Fruit fly (Drosophila melanogaster) whole organism, embryonic: ENCODE data around the gene dsx-c73A.

Source experiments
- Bgb ChIP-seq: fragments of 200-800 bp; sonication (Bioruptor generic); IDR thresholded peaks from 2 replicates; pipeline ENCODE4 v1.3.6; 2022; ENCODE audit warnings: missing biosample characterization, missing genetic modification characterization; ENCODE audit not compliant: partially characterized antibody
- CG10209 ChIP-seq: fragments of 200-800 bp; sonication (Bioruptor generic); optimal IDR thresholded peaks from 3 replicates; lab custom pipeline; 2017; ENCODE audit warnings: missing biosample characterization, mild to moderate bottlenecking, missing genetic modification characterization, missing genetic modification reagents
- CG15011 ChIP-seq: fragments of 200-800 bp; sonication (Bioruptor generic); optimal IDR thresholded peaks from 3 replicates; lab custom pipeline; 2018; ENCODE audit warnings: missing biosample characterization, mild to moderate bottlenecking, missing genetic modification characterization
- CG15073 ChIP-seq: fragments of 200-800 bp; sonication (Bioruptor generic); optimal IDR thresholded peaks from 2 replicates; lab custom pipeline; 2016; ENCODE audit warnings: missing biosample characterization, missing genetic modification characterization
- CG17361 ChIP-seq: fragments of 200-800 bp; sonication (Bioruptor generic); IDR thresholded peaks from 3 replicates; pipeline ENCODE4 v1.3.6; 2022; ENCODE audit warnings: missing biosample characterization, missing genetic modification characterization
- CG17829 ChIP-seq: fragments of 200-800 bp; optimal IDR thresholded peaks from 2 replicates; lab custom pipeline; 2019; ENCODE audit warnings: missing biosample characterization, mild to moderate bottlenecking, missing genetic modification characterization, moderate library complexity
- CG18011 ChIP-seq: fragments of 200-800 bp; sonication (Bioruptor generic); optimal IDR thresholded peaks from 2 replicates; lab custom pipeline; 2017; ENCODE audit warnings: missing biosample characterization, missing genetic modification characterization, mild to moderate bottlenecking, moderate library complexity, missing genotype
- CG31441 ChIP-seq: fragments of 200-800 bp; sonication (Bioruptor generic); IDR thresholded peaks from 2 replicates; pipeline ENCODE4 v1.3.6; 2022; ENCODE audit warnings: missing biosample characterization, missing genetic modification characterization
- CG34224 ChIP-seq: fragments of 200-800 bp; sonication (Bioruptor generic); IDR thresholded peaks from 3 replicates; pipeline ENCODE4 v1.3.6; 2022; ENCODE audit warnings: missing biosample characterization, missing genetic modification characterization; ENCODE audit not compliant: partially characterized antibody
- CG3847 ChIP-seq: fragments of 200-800 bp; sonication (Bioruptor generic); IDR thresholded peaks from 2 replicates; pipeline ENCODE4 v1.3.6; 2022; ENCODE audit warnings: missing biosample characterization, missing genetic modification characterization
- CG4282 ChIP-seq: fragments of 200-800 bp; sonication (Bioruptor generic); optimal IDR thresholded peaks from 2 replicates; lab custom pipeline; 2016; ENCODE audit warnings: missing biosample characterization, missing genetic modification characterization
- CG4854 ChIP-seq: fragments of 200-800 bp; sonication (Bioruptor generic); optimal IDR thresholded peaks from 2 replicates; lab custom pipeline; 2016; ENCODE audit warnings: missing biosample characterization, missing genetic modification characterization, inconsistent platforms
- CG7928 ChIP-seq: fragments of 200-800 bp; sonication (Bioruptor generic); optimal IDR thresholded peaks from 2 replicates; lab custom pipeline; 2017; ENCODE audit warnings: missing biosample characterization, mild to moderate bottlenecking, missing genetic modification characterization
- CG8388 ChIP-seq: fragments of 200-800 bp; sonication (Bioruptor generic); optimal IDR thresholded peaks from 2 replicates; lab custom pipeline; 2019; ENCODE audit warnings: missing biosample characterization, mild to moderate bottlenecking, missing genetic modification characterization, moderate library complexity
- CG8944 ChIP-seq: fragments of 200-800 bp; sonication (Bioruptor generic); optimal IDR thresholded peaks from 3 replicates; lab custom pipeline; 2016; ENCODE audit warnings: missing biosample characterization, missing genetic modification characterization
- CG9932 ChIP-seq: fragments of 200-800 bp; sonication (Bioruptor generic); IDR thresholded peaks from 2 replicates; pipeline ENCODE4 v1.3.6; 2022; ENCODE audit warnings: missing biosample characterization, missing genetic modification characterization
- Dref ChIP-seq: fragments of 200-800 bp; sonication (Bioruptor generic); IDR thresholded peaks from 2 replicates; pipeline ENCODE4 v1.3.6; 2022; ENCODE audit warnings: missing biosample characterization, missing genetic modification characterization
- E2f1 ChIP-seq: fragments of 200-800 bp; sonication (Bioruptor generic); IDR thresholded peaks from 2 replicates; pipeline ENCODE4 v1.3.6; 2022; ENCODE audit warnings: missing biosample characterization, missing genetic modification characterization
- Fer3 ChIP-seq: fragments of 200-800 bp; sonication (Bioruptor generic); optimal IDR thresholded peaks from 2 replicates; lab custom pipeline; 2018; ENCODE audit warnings: missing biosample characterization, mild to moderate bottlenecking, missing genetic modification characterization, moderate library complexity
- HLH4C ChIP-seq: fragments of 200-800 bp; sonication (Bioruptor generic); IDR thresholded peaks from 3 replicates; pipeline ENCODE4 v1.3.6; 2022; ENCODE audit warnings: missing biosample characterization, missing genetic modification characterization; ENCODE audit not compliant: partially characterized antibody
- Hand ChIP-seq: fragments of 200-800 bp; sonication (Bioruptor generic); optimal IDR thresholded peaks from 2 replicates; lab custom pipeline; 2017; ENCODE audit warnings: mild to moderate bottlenecking, missing biosample characterization, missing genetic modification reagents, missing genetic modification characterization
- Hr3 ChIP-seq: fragments of 200-800 bp; sonication (Bioruptor generic); optimal IDR thresholded peaks from 3 replicates; lab custom pipeline; 2016; ENCODE audit warnings: missing biosample characterization, missing genetic modification characterization
- Hsf ChIP-seq: fragments of 200-800 bp; sonication (Bioruptor generic); optimal IDR thresholded peaks from 3 replicates; lab custom pipeline; 2016; ENCODE audit warnings: missing biosample characterization, missing genetic modification characterization
- Max ChIP-seq: fragments of 200-800 bp; sonication (Bioruptor generic); optimal IDR thresholded peaks from 2 replicates; lab custom pipeline; 2016; ENCODE audit warnings: missing biosample characterization, mild to moderate bottlenecking, missing genetic modification characterization
- Med ChIP-seq: fragments of 200-800 bp; sonication (Bioruptor generic); peaks from one replicate; lab custom pipeline; 2016; ENCODE audit warnings: missing biosample characterization, missing genetic modification characterization, mild to moderate bottlenecking, inconsistent platforms, moderate library complexity
- Vsx1 ChIP-seq: fragments of 200-800 bp; sonication (Bioruptor generic); optimal IDR thresholded peaks from 2 replicates; lab custom pipeline; 2017; ENCODE audit warnings: missing biosample characterization, mild to moderate bottlenecking, missing genetic modification characterization, missing genetic modification reagents
- ac ChIP-seq: fragments of 200-800 bp; sonication (Bioruptor generic); optimal IDR thresholded peaks from 3 replicates; lab custom pipeline; 2017; ENCODE audit warnings: missing biosample characterization, mild to moderate bottlenecking, missing genetic modification characterization
- btn ChIP-seq: fragments of 200-800 bp; sonication (Bioruptor generic); optimal IDR thresholded peaks from 2 replicates; lab custom pipeline; 2016; ENCODE audit warnings: missing biosample characterization, missing genetic modification characterization
- crp ChIP-seq, 2 experiments: fragments of 200-800 bp; sonication (Bioruptor generic); optimal IDR thresholded peaks; 2 replicates in 1 of 2; 3 replicates in 1 of 2; lab custom pipeline; 2017; ENCODE audit warnings: missing biosample characterization in 2 of 2, missing genetic modification characterization in 2 of 2, mild to moderate bottlenecking in 1 of 2, moderate library complexity in 1 of 2
- danr ChIP-seq: fragments of 200-800 bp; sonication (Bioruptor generic); IDR thresholded peaks from 2 replicates; pipeline ENCODE4 v1.3.6; 2022; ENCODE audit warnings: missing biosample characterization, missing genetic modification characterization
- dmrt11E ChIP-seq: fragments of 200-800 bp; sonication (Bioruptor generic); optimal IDR thresholded peaks from 3 replicates; lab custom pipeline; 2018; ENCODE audit warnings: missing biosample characterization, mild to moderate bottlenecking, missing genetic modification characterization, moderate library complexity
- en ChIP-seq: fragments of 200-800 bp; sonication (Bioruptor generic); optimal IDR thresholded peaks from 2 replicates; lab custom pipeline; 2016; ENCODE audit warnings: missing biosample characterization, missing genetic modification characterization
- gro ChIP-seq: fragments of 200-800 bp; sonication (Bioruptor generic); optimal IDR thresholded peaks from 2 replicates; lab custom pipeline; 2016; ENCODE audit warnings: missing biosample characterization, missing genetic modification characterization
- hbn ChIP-seq: fragments of 200-800 bp; sonication (Bioruptor generic); IDR thresholded peaks from 2 replicates; pipeline ENCODE4 v1.3.6; 2022; ENCODE audit warnings: missing biosample characterization, missing genetic modification characterization; ENCODE audit not compliant: partially characterized antibody
- her ChIP-seq: fragments of 200-800 bp; sonication (Bioruptor generic); optimal IDR thresholded peaks from 2 replicates; lab custom pipeline; 2016; ENCODE audit warnings: missing biosample characterization, missing genetic modification characterization
- hth ChIP-seq: fragments of >200 bp; optimal IDR thresholded peaks from 2 replicates; lab custom pipeline; 2017; ENCODE audit warnings: inconsistent platforms
- nmo ChIP-seq: fragments of 200-800 bp; sonication (Bioruptor generic); optimal IDR thresholded peaks from 2 replicates; lab custom pipeline; 2018; ENCODE audit warnings: missing biosample characterization, mild to moderate bottlenecking, missing genetic modification characterization, moderate library complexity
- pfk ChIP-seq: fragments of 200-800 bp; sonication (Bioruptor generic); optimal IDR thresholded peaks from 2 replicates; lab custom pipeline; 2018; ENCODE audit warnings: missing biosample characterization, mild to moderate bottlenecking, missing genetic modification characterization, moderate library complexity
- pita ChIP-seq: fragments of 200-800 bp; sonication (Bioruptor generic); optimal IDR thresholded peaks from 2 replicates; lab custom pipeline; 2017; ENCODE audit warnings: missing biosample characterization, mild to moderate bottlenecking, missing genetic modification characterization
- pzg ChIP-seq: fragments of 200-800 bp; sonication (Bioruptor generic); optimal IDR thresholded peaks from 3 replicates; lab custom pipeline; 2018; ENCODE audit warnings: missing biosample characterization, mild to moderate bottlenecking, missing genetic modification characterization, moderate library complexity
- sd ChIP-seq: fragments of 200-800 bp; sonication (Bioruptor generic); optimal IDR thresholded peaks from 3 replicates; lab custom pipeline; 2018; ENCODE audit warnings: missing biosample characterization, mild to moderate bottlenecking, missing genetic modification characterization, moderate library complexity
- sens ChIP-seq: fragments of 200-800 bp; sonication (Bioruptor generic); peaks from one replicate; lab custom pipeline; 2016; ENCODE audit warnings: missing biosample characterization, missing genetic modification characterization
- slbo ChIP-seq: fragments of 200-800 bp; sonication (Bioruptor generic); IDR thresholded peaks from 2 replicates; pipeline ENCODE4 v1.3.6; 2022; ENCODE audit warnings: missing biosample characterization, missing genetic modification characterization
- stwl ChIP-seq: fragments of 200-800 bp; sonication (Bioruptor generic); optimal IDR thresholded peaks from 3 replicates; lab custom pipeline; 2018; ENCODE audit warnings: missing biosample characterization, mild to moderate bottlenecking, missing genetic modification characterization, moderate library complexity
- tio ChIP-seq: fragments of 200-800 bp; sonication (Bioruptor generic); optimal IDR thresholded peaks from 2 replicates; lab custom pipeline; 2017; ENCODE audit warnings: missing biosample characterization, missing genetic modification characterization, inconsistent platforms

The dsx-c73A gene

DNA sequence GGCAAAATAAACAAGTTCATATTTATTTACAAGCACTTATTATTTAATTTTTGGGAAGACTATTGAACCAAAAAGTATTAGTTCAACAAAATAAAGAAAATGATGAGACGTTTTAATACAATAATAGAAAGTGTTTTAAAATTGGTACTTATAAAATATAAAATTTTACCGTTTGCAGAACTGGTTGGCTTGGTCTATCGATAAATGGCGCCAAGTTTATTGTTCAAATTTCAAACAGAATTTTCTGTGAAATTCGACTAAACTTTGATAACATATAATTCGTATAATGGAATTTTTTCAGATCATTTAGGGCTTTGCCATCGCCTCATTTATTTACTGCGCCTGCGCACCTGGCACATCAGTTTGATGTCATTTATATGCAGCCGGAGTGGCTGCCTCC lies 61.0 kb downstream of the dsx-c73A start (continued):
- TF ChIP-seq CG3847 (GFP tag; lab: Robert Waterston, UW) (no peak), pzg (GFP tag; lab: Kevin White, UChicago) (peak; percentile 9), stwl (peak; percentile 98), Med (GFP tag; lab: Kevin White, UChicago) (peak; percentile 36), hbn (GFP tag; lab: Robert Waterston, UW) (0 out of 2 replicates have a peak, but pooled peaks have one; percentile 16), sens (GFP tag; lab: Kevin White, UChicago) (peak; percentile 52)

DNA sequence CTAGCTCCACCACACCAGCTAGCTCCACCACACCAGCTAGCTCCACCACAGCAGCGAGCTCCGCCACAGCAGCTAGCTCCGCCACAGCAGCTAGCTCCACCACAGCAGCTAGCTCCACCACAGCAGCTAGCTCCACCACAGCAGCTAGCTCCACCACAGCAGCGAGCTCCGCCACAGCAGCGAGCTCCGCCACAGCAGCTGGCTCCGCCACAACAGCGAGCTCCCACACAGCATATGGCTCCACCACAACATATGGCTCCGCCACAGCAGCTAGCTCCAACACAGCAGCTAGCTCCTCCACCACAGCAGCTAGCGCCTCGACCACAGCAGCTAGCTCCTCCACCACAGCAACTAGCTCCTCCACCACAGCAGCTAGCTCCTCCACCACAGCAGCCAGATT lies 63.5 kb downstream of the dsx-c73A start:
- TF ChIP-seq CG18011 (GFP tag; lab: Kevin White, UChicago) (peak; percentile 92), Med (GFP tag; lab: Kevin White, UChicago) (peak; percentile 74), danr (GFP tag; lab: Robert Waterston, UW) (peak; percentile 13; the same call in 1 of the 2 replicates)

DNA sequence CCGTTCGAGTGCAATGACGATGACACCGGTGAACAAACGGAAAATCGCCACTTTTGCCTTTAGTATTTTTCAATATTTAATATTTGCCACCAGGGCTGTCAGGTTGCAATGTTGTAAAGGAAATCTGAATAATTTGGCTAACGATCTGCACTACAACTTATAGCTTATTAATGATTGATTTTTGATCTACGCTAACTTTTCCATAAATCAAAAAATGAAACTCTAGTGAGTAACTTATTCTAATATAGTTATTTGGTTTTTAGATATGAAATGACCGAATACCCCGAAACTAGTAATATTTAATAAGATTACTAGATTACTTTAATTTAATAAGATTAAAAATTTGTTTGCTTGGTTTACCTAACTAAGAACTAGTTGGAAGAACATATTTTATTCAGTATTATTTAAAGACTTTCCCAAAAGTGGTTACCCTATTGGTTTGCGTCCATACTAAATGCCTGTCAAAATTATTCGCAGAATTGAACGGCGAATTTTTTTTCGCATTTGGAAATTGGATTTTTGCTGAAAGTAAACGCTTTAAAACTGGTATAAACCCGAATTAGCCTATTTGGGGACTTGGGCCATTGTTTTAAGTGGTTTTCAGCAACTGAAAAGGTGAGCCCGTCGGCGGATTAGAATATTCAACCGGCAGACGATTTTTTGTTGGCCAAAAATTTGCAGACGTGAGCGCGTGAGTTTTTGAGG lies 65.7 kb downstream of the dsx-c73A start, which contains the start of the genes Agpat3 and RAF2:
TSS of gene Agpat3 (minus strand) at position 78 of the 705 bp plus-strand sequence.
TSS of gene RAF2 (plus strand) at position 448 of the 705 bp plus-strand sequence.
- TF ChIP-seq Hsf (GFP tag; lab: Kevin White, UChicago), result peak; percentile 41
- TF ChIP-seq CG15073 (GFP tag; lab: Kevin White, UChicago), result no peak
- TF ChIP-seq Hr3 (GFP tag; lab: Kevin White, UChicago), result peak; percentile 67
- no peak for TF ChIP-seq her (GFP tag; lab: Kevin White, UChicago)
- no peak for TF ChIP-seq hth (lab: Kevin White, UChicago)
- no peak for TF ChIP-seq gro (GFP tag; lab: Kevin White, UChicago)
- TF ChIP-seq CG8944 (GFP tag; lab: Kevin White, UChicago), result peak; percentile 6
- no peak for TF ChIP-seq crp (GFP tag; optimal IDR thresholded peaks at IDR 0.05; lab: Kevin White, UChicago)
- no peak for TF ChIP-seq pfk (GFP tag; lab: Kevin White, UChicago)
- peak; percentile 64 for TF ChIP-seq CG9932
- TF ChIP-seq CG17829, result peak; percentile 46
- TF ChIP-seq CG34224, result no peak
- TF ChIP-seq HLH4C (GFP tag; lab: Robert Waterston, UW), result no peak
- TF ChIP-seq Bgb (GFP tag; lab: Robert Waterston, UW), result no peak
- no peak for TF ChIP-seq Vsx1 (GFP tag; lab: Kevin White, UChicago)
- peak; percentile 85 for TF ChIP-seq nmo
- peak; percentile 30 for TF ChIP-seq Fer3 (tag; lab: Kevin White, UChicago)
- TF ChIP-seq pzg (GFP tag; lab: Kevin White, UChicago), result peak; percentile 44
- TF ChIP-seq CG8388 (GFP tag; lab: Kevin White, UChicago), result peak; percentile 21
- peak; percentile 15 for TF ChIP-seq CG15011
- peak; percentile 77; the same call in 2 of the 3 replicates for TF ChIP-seq CG17361
- no peak for TF ChIP-seq btn (GFP tag; lab: Kevin White, UChicago)
- peak; percentile 31 for TF ChIP-seq CG10209 (GFP tag; lab: Kevin White, UChicago)
- peak; percentile 30; the same call in 1 of the 2 replicates for TF ChIP-seq CG3847 (GFP tag; lab: Robert Waterston, UW)
- no peak for TF ChIP-seq CG4854 (GFP tag; lab: Kevin White, UChicago)
- peak; percentile 52 for TF ChIP-seq E2f1 (GFP tag; lab: Robert Waterston, UW)
- TF ChIP-seq slbo (GFP tag; lab: Robert Waterston, UW), result peak; percentile 77
- TF ChIP-seq CG7928 (GFP tag; lab: Kevin White, UChicago), result peak; percentile 17
- TF ChIP-seq Max (GFP tag; lab: Kevin White, UChicago), result peak; percentile 19
- TF ChIP-seq CG4282 (GFP tag; lab: Kevin White, UChicago), result no peak
- TF ChIP-seq en (GFP tag; lab: Kevin White, UChicago), result no peak
- no peak for TF ChIP-seq ac (GFP tag; lab: Kevin White, UChicago)
- peak; percentile 11; the same call in 1 of the 2 replicates for TF ChIP-seq Dref (GFP tag; lab: Robert Waterston, UW)
- peak; percentile 39 for TF ChIP-seq dmrt11E (tag; lab: Kevin White, UChicago)
- TF ChIP-seq pita (GFP tag; lab: Kevin White, UChicago), result peak; percentile 36
- TF ChIP-seq sd (tag; lab: Kevin White, UChicago), result peak; percentile 27
- peak; percentile 53 for TF ChIP-seq CG31441
- TF ChIP-seq Hand (GFP tag; lab: Kevin White, UChicago), result no peak
- TF ChIP-seq tio (GFP tag; lab: Kevin White, UChicago), result peak; percentile 64
